Fruit fly (Drosophila melanogaster) whole organism, adult: ENCODE measurements around the gene AOX1.

Source experiments
- CG12768 ChIP-seq: fragments of 200-800 bp; sonication (Bioruptor generic); optimal IDR thresholded peaks from 2 replicates; lab custom pipeline; 2017; ENCODE audit warnings: missing biosample characterization, missing genetic modification characterization, mild to moderate bottlenecking, moderate library complexity, missing genetic modification reagents
- CG14711 ChIP-seq: fragments of 200-800 bp; sonication (Bioruptor generic); optimal IDR thresholded peaks from 2 replicates; lab custom pipeline; 2018; ENCODE audit warnings: missing biosample characterization, mild to moderate bottlenecking, missing genetic modification characterization, moderate library complexity
- CG1620 ChIP-seq: fragments of 200-800 bp; sonication (Bioruptor generic); optimal IDR thresholded peaks from 2 replicates; lab custom pipeline; 2016; ENCODE audit warnings: missing biosample characterization, missing genetic modification characterization
- CG33017 ChIP-seq: fragments of 200-800 bp; sonication (Bioruptor generic); optimal IDR thresholded peaks from 2 replicates; lab custom pipeline; 2018; ENCODE audit warnings: missing biosample characterization, mild to moderate bottlenecking, missing genetic modification characterization, moderate library complexity
- Clk ChIP-seq: fragments of 200-800 bp; sonication (Bioruptor generic); optimal IDR thresholded peaks from 2 replicates; lab custom pipeline; 2017; ENCODE audit warnings: missing biosample characterization, missing genetic modification characterization
- cnc ChIP-seq, 2 experiments: fragments of >200 bp; optimal IDR thresholded peaks; 2 replicates each; lab custom pipeline; 2017
- pad ChIP-seq: fragments of 200-800 bp; sonication (Bioruptor generic); optimal IDR thresholded peaks from 3 replicates; lab custom pipeline; 2017; ENCODE audit warnings: missing biosample characterization, missing genetic modification characterization, mild to moderate bottlenecking, moderate library complexity, missing genetic modification reagents

dm6 chr3R:15517113-15517512 is 20.0 kb downstream of the AOX1 start:
- TF ChIP-seq CG33017 (tag; lab: Kevin White, UChicago) (no peak), Clk (GFP tag; lab: Kevin White, UChicago) (no peak), pad (GFP tag; lab: Kevin White, UChicago) (no peak), CG12768 (GFP tag; lab: Kevin White, UChicago) (no peak), cnc (optimal IDR thresholded peaks at IDR 0.05; lab: Kevin White, UChicago) (no peak), CG1620 (GFP tag; lab: Kevin White, UChicago) (no peak), CG14711 (tag; lab: Kevin White, UChicago) (no peak)
